Comparison of ENCODE assay signal across 5 fruit fly cellular contexts in genomic region chr3L:11010410-11010827, dm6.
TF ChIP-seq lines count a peak whose summit lies in the region.

No protein-coding gene starts in this region.

TF ChIP-seq in whole organism, adult, 20 proteins besides CTCF, POLR2A, EP300 and RAD21 (continued from another document):
- TF ChIP-seq CG7101 (tag; optimal IDR thresholded peaks at IDR 0.05; lab: Kevin White, UChicago) = peak; percentile 11

TF ChIP-seq in whole organism, embryonic, 481 proteins besides CTCF, POLR2A, EP300 and RAD21 (continued from another document and continues in another):
- TF ChIP-seq CHES-1-like (GFP tag; optimal IDR thresholded peaks at IDR 0.05; lab: Kevin White, UChicago) (no peak), Eip74EF (GFP tag; optimal IDR thresholded peaks at IDR 0.05; lab: Kevin White, UChicago) (peak in 1 of 2 experiments; percentile 76), eve (GFP tag; optimal IDR thresholded peaks at IDR 0.05; lab: Kevin White, UChicago) (no peak), CG4328 (GFP tag; optimal IDR thresholded peaks at IDR 0.05; lab: Kevin White, UChicago) (no peak), ttk (GFP tag; IDR thresholded peaks at IDR 0.05; lab: Robert Waterston, UW) (no peak), CG8765 (GFP tag; IDR thresholded peaks at IDR 0.05; lab: Robert Waterston, UW) (0 out of 2 replicates have a peak, but pooled peaks have one; percentile 24), pnt (GFP tag; optimal IDR thresholded peaks at IDR 0.05; lab: Kevin White, UChicago) (no peak), Sry-δ (GFP tag; optimal IDR thresholded peaks at IDR 0.05; lab: Kevin White, UChicago) (no peak), CG4730 (GFP tag; IDR thresholded peaks at IDR 0.05; lab: Robert Waterston, UW) (no peak), CG33557 (GFP tag; optimal IDR thresholded peaks at IDR 0.05; lab: Kevin White, UChicago) (no peak), CG32767 (GFP tag; IDR thresholded peaks at IDR 0.05; lab: Robert Waterston, UW) (0 out of 2 replicates have a peak, but pooled peaks have one; percentile 24), NfI (GFP tag; optimal IDR thresholded peaks at IDR 0.05; lab: Kevin White, UChicago) (no peak), MBD-R2 (GFP tag; IDR thresholded peaks at IDR 0.05; lab: Robert Waterston, UW) (0 out of 2 replicates have a peak, but pooled peaks have one; percentile 28), mld (GFP tag; IDR thresholded peaks at IDR 0.05; lab: Robert Waterston, UW; ENCODE audit: partially characterized antibody) (0 out of 3 replicates have a peak, but pooled peaks have one; percentile 37), phol (tag; optimal IDR thresholded peaks at IDR 0.05; lab: Kevin White, UChicago) (no peak), CG9932 (GFP tag; IDR thresholded peaks at IDR 0.05; lab: Robert Waterston, UW) (no peak), Rx (GFP tag; IDR thresholded peaks at IDR 0.05; lab: Robert Waterston, UW) (no peak), pita (GFP tag; optimal IDR thresholded peaks at IDR 0.05; lab: Kevin White, UChicago) (no peak), Sry-β (GFP tag; optimal IDR thresholded peaks at IDR 0.05; lab: Kevin White, UChicago) (no peak), Kr (GFP tag; optimal IDR thresholded peaks at IDR 0.05; lab: Kevin White, UChicago) (no peak), Neu2 (GFP tag; optimal IDR thresholded peaks at IDR 0.05; lab: Kevin White, UChicago; ENCODE audit: borderline replicate concordance) (no peak), CG17186 (GFP tag; optimal IDR thresholded peaks at IDR 0.05; lab: Kevin White, UChicago) (no peak), tna (GFP tag; IDR thresholded peaks at IDR 0.05; lab: Robert Waterston, UW; ENCODE audit: partially characterized antibody) (no peak; the same call in 1 of the 2 replicates), CG10543 (GFP tag; optimal IDR thresholded peaks at IDR 0.05; lab: Kevin White, UChicago) (peak; percentile 55), Meics (GFP tag; optimal IDR thresholded peaks at IDR 0.05; lab: Kevin White, UChicago) (no peak), GATAe (GFP tag; conservative IDR thresholded peaks at IDR 0.05; lab: Robert Waterston, UW) (no peak), Tbp (GFP tag; optimal IDR thresholded peaks at IDR 0.05; lab: Kevin White, UChicago) (no peak), CG10959 (GFP tag; IDR thresholded peaks at IDR 0.05; lab: Robert Waterston, UW) (no peak), CG12769 (tag; optimal IDR thresholded peaks at IDR 0.05; lab: Kevin White, UChicago) (no peak), CG34224 (GFP tag; IDR thresholded peaks at IDR 0.05; lab: Robert Waterston, UW; ENCODE audit: partially characterized antibody) (peak; percentile 47), CG32532 (GFP tag; IDR thresholded peaks at IDR 0.05; lab: Robert Waterston, UW) (peak; percentile 53; the same call in 1 of the 2 replicates)

TF ChIP-seq in whole organism, prepupa, 60 proteins besides CTCF, POLR2A, EP300 and RAD21 (continued from another document and continues in another):
- TF ChIP-seq CG10669 (GFP tag; optimal IDR thresholded peaks at IDR 0.05; lab: Kevin White, UChicago) (peak; percentile 95), Eip78C (GFP tag; lab: Kevin White, UChicago) (peak; percentile 93), CG7368 (GFP tag; optimal IDR thresholded peaks at IDR 0.05; lab: Kevin White, UChicago) (peak; percentile 92), CG6276 (GFP tag; optimal IDR thresholded peaks at IDR 0.05; lab: Kevin White, UChicago) (peak; percentile 90), dsx (GFP tag; optimal IDR thresholded peaks at IDR 0.05; lab: Kevin White, UChicago; ENCODE audit: poor library complexity, severe bottlenecking) (peak; percentile 74), Lpt (GFP tag; optimal IDR thresholded peaks at IDR 0.05; lab: Kevin White, UChicago) (peak; percentile 96), topi (GFP tag; optimal IDR thresholded peaks at IDR 0.05; lab: Kevin White, UChicago) (peak; percentile 70), cyc (GFP tag; optimal IDR thresholded peaks at IDR 0.05; lab: Kevin White, UChicago) (peak; percentile 23), CG16779 (tag; optimal IDR thresholded peaks at IDR 0.05; lab: Kevin White, UChicago) (peak; percentile 94), achi (GFP tag; optimal IDR thresholded peaks at IDR 0.05; lab: Kevin White, UChicago) (peak; percentile 83), salr (GFP tag; optimal IDR thresholded peaks at IDR 0.05; lab: Kevin White, UChicago) (peak; percentile 88 to 93), CG9139 (GFP tag; optimal IDR thresholded peaks at IDR 0.05; lab: Kevin White, UChicago) (peak; percentile 95), CG4318 (GFP tag; optimal IDR thresholded peaks at IDR 0.05; lab: Kevin White, UChicago) (peak; percentile 49), CG1621 (tag; optimal IDR thresholded peaks at IDR 0.05; lab: Kevin White, UChicago) (peak; percentile 93), Hr4 (GFP tag; optimal IDR thresholded peaks at IDR 0.05; lab: Kevin White, UChicago) (peak; percentile 60), spab (GFP tag; optimal IDR thresholded peaks at IDR 0.05; lab: Kevin White, UChicago) (peak; percentile 96), CG6163 (GFP tag; IDR thresholded peaks at IDR 0.05; lab: Robert Waterston, UW) (peak; percentile 99), Hr39 (GFP tag; optimal IDR thresholded peaks at IDR 0.05; lab: Kevin White, UChicago) (peak; percentile 7), net (GFP tag; optimal IDR thresholded peaks at IDR 0.05; lab: Kevin White, UChicago) (peak; percentile 94), CG34406 (GFP tag; optimal IDR thresholded peaks at IDR 0.05; lab: Kevin White, UChicago) (peak; percentile 90), Ets21C (GFP tag; optimal IDR thresholded peaks at IDR 0.05; lab: Kevin White, UChicago) (peak; percentile 29), pdm3 (GFP tag; optimal IDR thresholded peaks at IDR 0.05; lab: Kevin White, UChicago) (peak; percentile 82), CG32006 (GFP tag; optimal IDR thresholded peaks at IDR 0.05; lab: Kevin White, UChicago) (peak; percentile 87), Ets96B (tag; optimal IDR thresholded peaks at IDR 0.05; lab: Kevin White, UChicago) (peak; percentile 92), CG3032 (tag; optimal IDR thresholded peaks at IDR 0.05; lab: Kevin White, UChicago) (peak; percentile 89), lz (GFP tag; optimal IDR thresholded peaks at IDR 0.05; lab: Kevin White, UChicago) (peak; percentile 46), CG11294 (GFP tag; IDR thresholded peaks at IDR 0.05; lab: Robert Waterston, UW) (peak; percentile 76), Sox14 (GFP tag; optimal IDR thresholded peaks at IDR 0.05; lab: Kevin White, UChicago) (peak; percentile 79), fkh (GFP tag; optimal IDR thresholded peaks at IDR 0.05; lab: Kevin White, UChicago) (peak; percentile 95), CG11902 (GFP tag; optimal IDR thresholded peaks at IDR 0.05; lab: Kevin White, UChicago) (no peak), Eip93F (GFP tag; optimal IDR thresholded peaks at IDR 0.05; lab: Kevin White, UChicago) (peak; percentile 36), fd85E (GFP tag; optimal IDR thresholded peaks at IDR 0.05; lab: Kevin White, UChicago) (peak; percentile 90), CG31627 (GFP tag; optimal IDR thresholded peaks at IDR 0.05; lab: Kevin White, UChicago) (no peak), CG15336 (GFP tag; IDR thresholded peaks at IDR 0.05; lab: Robert Waterston, UW) (peak; percentile 93)

TF ChIP-seq in whole organism, pupa, 21 proteins besides CTCF, POLR2A, EP300 and RAD21 (continued from another document):
- peak; percentile 94 for TF ChIP-seq CG34367 (tag; optimal IDR thresholded peaks at IDR 0.05; lab: Kevin White, UChicago)

TF ChIP-seq in whole organism, wandering third instar larva, 38 proteins besides CTCF, POLR2A, EP300 and RAD21 (continued from another document):
- TF ChIP-seq Sp1 (GFP tag; optimal IDR thresholded peaks at IDR 0.05; lab: Kevin White, UChicago) (peak; percentile 82), dl (GFP tag; optimal IDR thresholded peaks at IDR 0.05; lab: Kevin White, UChicago; ENCODE audit: insufficient read depth in 1 of 2, partially characterized antibody in 2 of 2) (peak; percentile 96), fru (GFP tag; optimal IDR thresholded peaks at IDR 0.05; lab: Kevin White, UChicago) (peak; percentile 33), woc (GFP tag; optimal IDR thresholded peaks at IDR 0.05; lab: Kevin White, UChicago) (no peak), CrebA (GFP tag; optimal IDR thresholded peaks at IDR 0.05; lab: Kevin White, UChicago; ENCODE audit: borderline replicate concordance) (peak; percentile 75), jim (GFP tag; optimal IDR thresholded peaks at IDR 0.05; lab: Kevin White, UChicago) (peak; percentile 72), br (GFP tag; optimal IDR thresholded peaks at IDR 0.05; lab: Kevin White, UChicago) (peak; percentile 50), Dif (GFP tag; optimal IDR thresholded peaks at IDR 0.05; lab: Kevin White, UChicago; ENCODE audit: partially characterized antibody) (peak; percentile 98), tai (GFP tag; optimal IDR thresholded peaks at IDR 0.05; lab: Kevin White, UChicago) (no peak), N (GFP tag; optimal IDR thresholded peaks at IDR 0.05; lab: Kevin White, UChicago) (peak; percentile 42), Vsx2 (GFP tag; optimal IDR thresholded peaks at IDR 0.05; lab: Kevin White, UChicago; ENCODE audit: partially characterized antibody) (peak; percentile 91), lola (GFP tag; optimal IDR thresholded peaks at IDR 0.05; lab: Kevin White, UChicago) (no peak), CG9705 (GFP tag; optimal IDR thresholded peaks at IDR 0.05; lab: Kevin White, UChicago) (peak; percentile 42), Hr78 (GFP tag; optimal IDR thresholded peaks at IDR 0.05; lab: Kevin White, UChicago) (peak; percentile 32), Hr83 (GFP tag; optimal IDR thresholded peaks at IDR 0.05; lab: Kevin White, UChicago; ENCODE audit: poor library complexity, severe bottlenecking) (peak; percentile 59), psq (GFP tag; optimal IDR thresholded peaks at IDR 0.05; lab: Kevin White, UChicago) (peak; percentile 31)
TF ChIP-seq in whole organism, wandering third instar larva: peak in this region for 24.
